Worm (Caenorhabditis elegans) whole organism, L1 larva: Measurements from ENCODE around the gene B0302.2.

Experiments used
- C04F5.9 ChIP-seq: sonication (generic microtip); optimal IDR thresholded peaks from 2 replicates; lab custom pipeline; 2016; ENCODE audit warnings: missing genetic modification characterization, missing compliant biosample characterization
- C16A3.4 ChIP-seq: fragments of 150-350 bp; optimal IDR thresholded peaks from 2 replicates; lab custom pipeline; 2014; ENCODE audit warnings: missing biosample characterization, missing genetic modification characterization
- Y116A8C.19 ChIP-seq: sonication (generic microtip); optimal IDR thresholded peaks from 2 replicates; lab custom pipeline; 2016; ENCODE audit warnings: missing compliant biosample characterization, missing genetic modification characterization, borderline replicate concordance
- aha-1 ChIP-seq: fragments of 150-350 bp; optimal IDR thresholded peaks from 2 replicates; lab custom pipeline; 2014; ENCODE audit warnings: missing biosample characterization, missing genetic modification characterization
- alr-1 ChIP-seq: fragments of 200-800 bp; sonication (Bioruptor generic); optimal IDR thresholded peaks from 2 replicates; lab custom pipeline; 2018; ENCODE audit warnings: borderline replicate concordance, mild to moderate bottlenecking, missing genetic modification characterization, missing compliant biosample characterization
- blmp-1 ChIP-seq: fragments of 150-350 bp; optimal IDR thresholded peaks from 2 replicates; lab custom pipeline; 2014; ENCODE audit warnings: missing biosample characterization, missing genetic modification characterization
- ceh-63 ChIP-seq: fragments of 200-800 bp; sonication (Bioruptor generic); optimal IDR thresholded peaks from 2 replicates; lab custom pipeline; 2018; ENCODE audit warnings: mild to moderate bottlenecking, missing genetic modification characterization, missing compliant biosample characterization
- ceh-82 ChIP-seq, 3 experiments: fragments of 150-350 bp in 1 of 3; sonication (generic microtip) in 2 of 3; optimal IDR thresholded peaks; 2 replicates each; lab custom pipeline; 2014 to 2017; ENCODE audit warnings: missing biosample characterization in 3 of 3, missing genetic modification characterization in 3 of 3
- ceh-90 ChIP-seq: sonication (generic microtip); optimal IDR thresholded peaks from 2 replicates; lab custom pipeline; 2016; ENCODE audit warnings: missing genetic modification characterization, missing compliant biosample characterization
- dpl-1 ChIP-seq, 3 experiments: fragments of 150-350 bp in 2 of 3; sonication (generic microtip) in 1 of 3; optimal IDR thresholded peaks; 2 replicates each; lab custom pipeline; 2014 to 2017; ENCODE audit warnings: missing biosample characterization in 3 of 3, missing genetic modification characterization in 3 of 3, missing genetic modification reagents in 3 of 3
- dsc-1 ChIP-seq: sonication (generic microtip); optimal IDR thresholded peaks from 2 replicates; lab custom pipeline; 2016; ENCODE audit warnings: mild to moderate bottlenecking, missing genetic modification characterization, missing compliant biosample characterization
- efl-1 ChIP-seq, 4 experiments: fragments of 150-350 bp; optimal IDR thresholded peaks in 3 of 4; peaks in 1 of 4; 1 replicate in 1 of 4; 2 replicates in 3 of 4; lab custom pipeline; 2014; ENCODE audit warnings: missing biosample characterization in 2 of 4, missing genetic modification characterization in 2 of 4, missing genetic modification reagents in 2 of 4
- elt-2 ChIP-seq: sonication (generic microtip); optimal IDR thresholded peaks from 2 replicates; lab custom pipeline; 2016; ENCODE audit warnings: missing genetic modification characterization, mild to moderate bottlenecking, inconsistent platforms, missing compliant biosample characterization, missing genetic modification reagents
- ets-5 ChIP-seq: fragments of 200-800 bp; sonication (Bioruptor generic); IDR thresholded peaks from 2 replicates; pipeline ENCODE4 v1.3.6; 2022; ENCODE audit warnings: missing genetic modification characterization, missing compliant biosample characterization
- fkh-4 ChIP-seq: sonication (generic microtip); optimal IDR thresholded peaks from 2 replicates; lab custom pipeline; 2016; ENCODE audit warnings: missing compliant biosample characterization, missing genetic modification characterization, borderline replicate concordance
- fos-1 ChIP-seq: fragments of 150-350 bp; optimal IDR thresholded peaks from 2 replicates; lab custom pipeline; 2014; ENCODE audit warnings: missing biosample characterization, missing genetic modification characterization
- hlh-17 ChIP-seq: fragments of 200-800 bp; sonication (Bioruptor generic); optimal IDR thresholded peaks from 2 replicates; lab custom pipeline; 2018; ENCODE audit warnings: missing genetic modification characterization, mild to moderate bottlenecking, missing compliant biosample characterization, moderate library complexity, borderline replicate concordance
- irx-1 ChIP-seq: sonication (generic microtip); optimal IDR thresholded peaks from 2 replicates; lab custom pipeline; 2016; ENCODE audit warnings: missing genetic modification characterization, missing compliant biosample characterization
- lin-13 ChIP-seq: fragments of 150-350 bp; optimal IDR thresholded peaks from 2 replicates; lab custom pipeline; 2014; ENCODE audit warnings: missing biosample characterization, missing genetic modification reagents, missing genetic modification characterization
- lin-14 ChIP-seq: fragments of 200-800 bp; sonication (Bioruptor generic); optimal IDR thresholded peaks from 2 replicates; lab custom pipeline; 2018; ENCODE audit warnings: mild to moderate bottlenecking, missing genetic modification characterization, moderate library complexity, missing compliant biosample characterization
- lin-39 ChIP-seq: fragments of 150-350 bp; optimal IDR thresholded peaks from 2 replicates; lab custom pipeline; 2014; ENCODE audit warnings: missing biosample characterization, missing genetic modification reagents, missing genetic modification characterization
- lsy-2 ChIP-seq, 2 experiments: fragments of 150-350 bp; optimal IDR thresholded peaks; 2 replicates each; lab custom pipeline; 2014; ENCODE audit warnings: missing biosample characterization in 2 of 2, missing genetic modification characterization in 2 of 2
- mdl-1 ChIP-seq, 2 experiments: fragments of 150-350 bp; optimal IDR thresholded peaks; 2 replicates each; lab custom pipeline; 2014 to 2017; ENCODE audit warnings: missing biosample characterization in 2 of 2, missing genetic modification characterization in 2 of 2, inconsistent platforms in 1 of 2
- mef-2 ChIP-seq: fragments of 150-350 bp; optimal IDR thresholded peaks from 2 replicates; lab custom pipeline; 2014; ENCODE audit warnings: missing biosample characterization, missing genetic modification characterization
- mep-1 ChIP-seq: fragments of 150-350 bp; optimal IDR thresholded peaks from 2 replicates; lab custom pipeline; 2014; ENCODE audit warnings: missing biosample characterization, missing genetic modification characterization
- nhr-11 ChIP-seq: fragments of 150-350 bp; optimal IDR thresholded peaks from 2 replicates; lab custom pipeline; 2014; ENCODE audit warnings: missing biosample characterization, missing genetic modification characterization
- nhr-20 ChIP-seq: sonication (generic microtip); optimal IDR thresholded peaks from 2 replicates; lab custom pipeline; 2016; ENCODE audit warnings: mild to moderate bottlenecking, missing genetic modification characterization, missing compliant biosample characterization
- nhr-237 ChIP-seq: fragments of 150-350 bp; optimal IDR thresholded peaks from 2 replicates; lab custom pipeline; 2014; ENCODE audit warnings: missing biosample characterization, missing genetic modification characterization
- nhr-28 ChIP-seq: fragments of 150-350 bp; optimal IDR thresholded peaks from 2 replicates; lab custom pipeline; 2014; ENCODE audit warnings: missing biosample characterization, missing genetic modification characterization
- nhr-47 ChIP-seq: sonication (generic microtip); optimal IDR thresholded peaks from 2 replicates; lab custom pipeline; 2016; ENCODE audit warnings: mild to moderate bottlenecking, missing genetic modification characterization, moderate library complexity, missing compliant biosample characterization
- nhr-84 ChIP-seq: sonication (generic microtip); optimal IDR thresholded peaks from 2 replicates; lab custom pipeline; 2017; ENCODE audit warnings: missing biosample characterization, missing genetic modification characterization
- nhr-90 ChIP-seq: sonication (generic microtip); optimal IDR thresholded peaks from 2 replicates; lab custom pipeline; 2016; ENCODE audit warnings: mild to moderate bottlenecking, missing genetic modification characterization, missing compliant biosample characterization; ENCODE audit not compliant: poor library complexity
- pax-3 ChIP-seq: fragments of 200-800 bp; sonication (Bioruptor generic); optimal IDR thresholded peaks from 2 replicates; lab custom pipeline; 2018; ENCODE audit warnings: mild to moderate bottlenecking, missing genetic modification characterization, moderate library complexity, missing compliant biosample characterization
- pqm-1 ChIP-seq: sonication (generic microtip); optimal IDR thresholded peaks from 3 replicates; lab custom pipeline; 2017; ENCODE audit warnings: missing biosample characterization, missing genetic modification characterization
- snpc-4 ChIP-seq: fragments of 150-350 bp; optimal IDR thresholded peaks from 2 replicates; lab custom pipeline; 2014; ENCODE audit warnings: missing biosample characterization, missing genetic modification characterization
- snu-23 ChIP-seq: sonication (generic microtip); optimal IDR thresholded peaks from 2 replicates; lab custom pipeline; 2016; ENCODE audit warnings: missing genetic modification characterization, missing compliant biosample characterization
- sptf-1 ChIP-seq: fragments of 150-350 bp; optimal IDR thresholded peaks from 2 replicates; lab custom pipeline; 2014; ENCODE audit warnings: missing biosample characterization, missing genetic modification characterization
- swsn-7 ChIP-seq: sonication (generic microtip); optimal IDR thresholded peaks from 2 replicates; lab custom pipeline; 2016; ENCODE audit warnings: missing genetic modification characterization, missing compliant biosample characterization
- tbx-2 ChIP-seq: sonication (generic microtip); optimal IDR thresholded peaks from 2 replicates; lab custom pipeline; 2016; ENCODE audit warnings: missing genetic modification characterization, missing compliant biosample characterization
- tlp-1 ChIP-seq: fragments of 150-350 bp; optimal IDR thresholded peaks from 2 replicates; lab custom pipeline; 2014; ENCODE audit warnings: missing biosample characterization, missing genetic modification characterization
- unc-130 ChIP-seq: fragments of 150-350 bp; optimal IDR thresholded peaks from 2 replicates; lab custom pipeline; 2017; ENCODE audit warnings: missing biosample characterization, missing genetic modification characterization, inconsistent platforms
- unc-30 ChIP-seq: sonication (generic microtip); optimal IDR thresholded peaks from 2 replicates; lab custom pipeline; 2017; ENCODE audit warnings: missing biosample characterization, missing genetic modification characterization
- unc-62 ChIP-seq: fragments of 150-350 bp; optimal IDR thresholded peaks from 2 replicates; lab custom pipeline; 2014; ENCODE audit warnings: missing biosample characterization, missing genetic modification reagents, missing genetic modification characterization
- unc-98 ChIP-seq: fragments of 200-800 bp; sonication (Bioruptor generic); IDR thresholded peaks from 2 replicates; pipeline ENCODE4 v1.3.6; 2022; ENCODE audit warnings: missing genetic modification characterization, missing compliant biosample characterization
- vab-15 ChIP-seq: sonication (generic microtip); optimal IDR thresholded peaks from 2 replicates; lab custom pipeline; 2017; ENCODE audit warnings: missing genotype, mild to moderate bottlenecking, missing genetic modification characterization, missing compliant biosample characterization
- xbp-1 ChIP-seq: sonication (generic microtip); optimal IDR thresholded peaks from 2 replicates; lab custom pipeline; 2016; ENCODE audit warnings: missing genetic modification characterization, missing compliant biosample characterization
- zag-1 ChIP-seq: fragments of 150-350 bp; optimal IDR thresholded peaks from 2 replicates; lab custom pipeline; 2014; ENCODE audit warnings: missing biosample characterization, missing genetic modification characterization
- ztf-11 ChIP-seq, 2 experiments: sonication (generic microtip); optimal IDR thresholded peaks; 2 replicates each; lab custom pipeline; 2016 to 2017; ENCODE audit warnings: missing genetic modification characterization in 2 of 2, missing biosample characterization in 1 of 2, missing compliant biosample characterization in 1 of 2

Gene B0302.2

ce11 chrX:17176677-17177076 lies 1.7 kb upstream of the B0302.2 start, which contains the start of gene B0302.4:
Gene B0302.4 (minus strand): TSS chrX:17176777.
- TF ChIP-seq elt-2 (tag; lab: Kevin White, UChicago) (no peak), pqm-1 (no peak), nhr-90 (tag; lab: Kevin White, UChicago) (no peak)

DNA sequence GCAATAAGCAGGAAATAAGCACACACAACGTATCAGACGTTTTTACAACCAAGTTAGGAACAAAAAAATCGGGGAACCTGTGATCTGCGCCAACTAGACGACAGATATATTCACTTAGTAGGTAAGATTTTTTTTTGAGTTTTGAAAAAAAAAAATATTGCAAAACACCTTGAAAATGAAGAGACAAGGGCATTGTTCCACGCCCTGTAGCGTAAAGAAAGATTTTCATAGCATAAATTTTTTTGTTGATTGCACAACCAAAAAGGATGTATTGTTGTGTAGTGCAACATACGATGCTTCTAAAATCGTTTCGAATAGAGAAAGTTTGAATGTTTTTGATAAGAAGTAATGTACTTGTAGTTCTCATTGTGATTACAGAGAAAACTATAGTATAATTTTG lies 1.8 kb downstream of the B0302.2 start:
- no peak for TF ChIP-seq blmp-1
- no peak for TF ChIP-seq C04F5.9 (tag; lab: Kevin White, UChicago)
- TF ChIP-seq efl-1 (optimal IDR thresholded peaks at IDR 0.05; lab: Kevin White, UChicago), result no peak
- TF ChIP-seq efl-1 (GFP tag; optimal IDR thresholded peaks at IDR 0.05 in 1 of 2; lab: Kevin White, UChicago), result peak in 1 of 2 experiments; percentile 54
- TF ChIP-seq Y116A8C.19, result no peak
- no peak for TF ChIP-seq lsy-2 (tag; optimal IDR thresholded peaks at IDR 0.05; lab: Kevin White, UChicago)
- no peak for TF ChIP-seq mdl-1 (tag; optimal IDR thresholded peaks at IDR 0.05; lab: Kevin White, UChicago)
- no peak for TF ChIP-seq hlh-17 (GFP tag; lab: Kevin White, UChicago)

- peak; percentile 75 for TF ChIP-seq nhr-90 (tag; lab: Kevin White, UChicago)
- peak; percentile 14 for TF ChIP-seq blmp-1
- TF ChIP-seq ztf-11 (tag; optimal IDR thresholded peaks at IDR 0.05; lab: Kevin White, UChicago), result no peak
- TF ChIP-seq dsc-1 (tag; lab: Kevin White, UChicago), result no peak
- TF ChIP-seq C16A3.4, result peak; percentile 82
- no peak for TF ChIP-seq ceh-63
- TF ChIP-seq snpc-4 (tag; lab: Kevin White, UChicago), result peak; percentile 41
- peak; percentile 41 for TF ChIP-seq unc-130 (tag; lab: Kevin White, UChicago)
- TF ChIP-seq lin-39 (tag; lab: Kevin White, UChicago), result peak; percentile 67
- no peak for TF ChIP-seq mef-2 (tag; lab: Kevin White, UChicago)
- no peak for TF ChIP-seq unc-62 (GFP tag; lab: Kevin White, UChicago)
- peak; percentile 57 to 69 for TF ChIP-seq lsy-2 (tag; optimal IDR thresholded peaks at IDR 0.05; lab: Kevin White, UChicago)
- no peak for TF ChIP-seq sptf-1 (tag; lab: Kevin White, UChicago)
- peak; percentile 68 for TF ChIP-seq nhr-237
- TF ChIP-seq fos-1 (tag; lab: Kevin White, UChicago), result peak; percentile 69
- TF ChIP-seq aha-1 (tag; lab: Kevin White, UChicago), result no peak
- no peak for TF ChIP-seq nhr-28 (tag; lab: Kevin White, UChicago)
- no peak for TF ChIP-seq pax-3
- peak; percentile 51 for TF ChIP-seq xbp-1 (tag; lab: Kevin White, UChicago)
- TF ChIP-seq zag-1 (tag; lab: Kevin White, UChicago), result no peak
- TF ChIP-seq nhr-20 (tag; lab: Kevin White, UChicago), result peak; percentile 65
- no peak for TF ChIP-seq Y116A8C.19
- TF ChIP-seq tlp-1 (tag; lab: Kevin White, UChicago), result no peak
- TF ChIP-seq unc-30 (tag; lab: Kevin White, UChicago), result no peak
- no peak for TF ChIP-seq ets-5
- peak in 1 of 2 experiments; percentile 48 for TF ChIP-seq mdl-1 (tag; optimal IDR thresholded peaks at IDR 0.05; lab: Kevin White, UChicago)
- no peak for TF ChIP-seq fkh-4 (tag; lab: Kevin White, UChicago)
- peak; percentile 85 for TF ChIP-seq mep-1
- TF ChIP-seq unc-98, result no peak
- TF ChIP-seq lin-13, result peak; percentile 57
- peak; percentile 85 for TF ChIP-seq nhr-47 (tag; lab: Kevin White, UChicago)
- no peak for TF ChIP-seq ceh-90
- peak; percentile 81 for TF ChIP-seq lin-14 (GFP tag; lab: Kevin White, UChicago)
- TF ChIP-seq alr-1 (tag; lab: Kevin White, UChicago), result no peak
- peak; percentile 58 for TF ChIP-seq swsn-7 (tag; lab: Kevin White, UChicago)
- TF ChIP-seq nhr-11, result peak; percentile 78
- TF ChIP-seq C04F5.9 (tag; lab: Kevin White, UChicago), result no peak
- peak; percentile 86 to 89 (median 88) for TF ChIP-seq ceh-82 (tag; optimal IDR thresholded peaks at IDR 0.05; lab: Kevin White, UChicago)
- peak in 1 of 3 experiments; percentile 23 for TF ChIP-seq dpl-1 (GFP tag; optimal IDR thresholded peaks at IDR 0.05; lab: Kevin White, UChicago)
- no peak for TF ChIP-seq vab-15
- peak; percentile 86 for TF ChIP-seq snu-23
- no peak for TF ChIP-seq nhr-84 (tag; lab: Kevin White, UChicago)
- peak; percentile 38 for TF ChIP-seq irx-1 (tag; lab: Kevin White, UChicago)
- TF ChIP-seq tbx-2 (tag; lab: Kevin White, UChicago), result peak; percentile 61
These were observed 2.9 kb downstream of the B0302.2 start for ce11 chrX:17181220-17181619.
